Worm (Caenorhabditis elegans) whole organism, mixed stage, embryonic: ENCODE results near the gene npr-30.

Experiments
- M03D4.4 ChIP-seq: sonication (generic microtip); optimal IDR thresholded peaks from 2 replicates; lab custom pipeline; 2017; ENCODE audit warnings: mild to moderate bottlenecking, missing genetic modification characterization, missing compliant biosample characterization
- elt-1 ChIP-seq: sonication (generic microtip); optimal IDR thresholded peaks from 2 replicates; lab custom pipeline; 2017; ENCODE audit warnings: missing genetic modification characterization, mild to moderate bottlenecking, missing compliant biosample characterization, antibody characterized with exemption, moderate library complexity, borderline replicate concordance; ENCODE audit not compliant: insufficient read depth
- mep-1 ChIP-seq: fragments of 150-350 bp; optimal IDR thresholded peaks from 2 replicates; lab custom pipeline; 2017; ENCODE audit warnings: missing biosample characterization, missing genetic modification reagents, missing genetic modification characterization, inconsistent platforms
- nhr-237 ChIP-seq: fragments of 150-350 bp; optimal IDR thresholded peaks from 2 replicates; lab custom pipeline; 2014; ENCODE audit warnings: missing biosample characterization, missing genetic modification characterization

DNA sequence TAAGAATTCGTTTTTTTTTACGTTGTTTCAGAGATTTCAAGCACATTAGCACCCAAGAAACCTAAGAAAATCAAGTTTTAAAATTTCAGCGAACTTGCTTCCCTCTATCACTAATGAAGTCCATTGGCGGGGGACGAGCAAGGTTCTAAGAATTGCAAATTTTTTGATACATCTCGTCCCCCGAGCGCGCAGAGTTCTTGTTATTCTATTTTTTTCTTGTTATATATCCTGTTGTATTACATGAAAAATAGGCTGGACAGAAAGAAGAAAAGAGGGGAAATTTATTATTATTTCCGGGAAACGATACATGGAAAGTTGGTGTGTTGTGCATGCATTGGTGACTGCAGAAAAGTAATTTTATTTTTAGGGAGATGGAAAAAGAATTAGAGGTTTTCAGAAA, 26.5 kb downstream of the npr-30 start:
- no peak for TF ChIP-seq nhr-237 (tag; lab: Kevin White, UChicago)
- no peak for TF ChIP-seq mep-1
- no peak for TF ChIP-seq elt-1
- TF ChIP-seq M03D4.4 (tag; lab: Kevin White, UChicago), result no peak
